Fruit fly (Drosophila melanogaster) whole organism, embryonic: ENCODE measurements around the gene ea.

Experiments used
- C15 ChIP-seq: fragments of 200-800 bp; sonication (Bioruptor generic); IDR thresholded peaks from 3 replicates; pipeline ENCODE4 v1.3.6; 2022; ENCODE audit warnings: missing biosample characterization, missing genetic modification characterization
- CG10147 ChIP-seq: fragments of 200-800 bp; sonication (Bioruptor generic); optimal IDR thresholded peaks from 2 replicates; lab custom pipeline; 2019; ENCODE audit warnings: missing biosample characterization, mild to moderate bottlenecking, missing genetic modification characterization, moderate library complexity
- CG10267 ChIP-seq: fragments of 200-800 bp; sonication (Bioruptor generic); optimal IDR thresholded peaks from 2 replicates; lab custom pipeline; 2018; ENCODE audit warnings: missing biosample characterization, mild to moderate bottlenecking, missing genetic modification characterization, moderate library complexity
- CG10366 ChIP-seq: fragments of 200-800 bp; sonication (Bioruptor generic); IDR thresholded peaks from 2 replicates; pipeline ENCODE4 v1.3.6; 2022; ENCODE audit warnings: missing biosample characterization, missing genetic modification characterization
- CG12071 ChIP-seq: fragments of 200-800 bp; sonication (Bioruptor generic); optimal IDR thresholded peaks from 3 replicates; lab custom pipeline; 2018; ENCODE audit warnings: missing biosample characterization, mild to moderate bottlenecking, missing genetic modification characterization
- CG12299 ChIP-seq: fragments of 200-800 bp; sonication (Bioruptor generic); optimal IDR thresholded peaks from 2 replicates; lab custom pipeline; 2018; ENCODE audit warnings: missing biosample characterization, mild to moderate bottlenecking, missing genetic modification characterization
- CG13296 ChIP-seq: fragments of 200-800 bp; sonication (Bioruptor generic); optimal IDR thresholded peaks from 3 replicates; lab custom pipeline; 2018; ENCODE audit warnings: missing biosample characterization, mild to moderate bottlenecking, missing genetic modification characterization
- CG14014 ChIP-seq: fragments of 200-800 bp; sonication (Bioruptor generic); IDR thresholded peaks from 2 replicates; pipeline ENCODE4 v1.3.6; 2022; ENCODE audit warnings: missing biosample characterization, missing genetic modification characterization
- CG14050 ChIP-seq: fragments of 200-800 bp; sonication (Bioruptor generic); IDR thresholded peaks from 3 replicates; pipeline ENCODE4 v1.3.6; 2022; ENCODE audit warnings: missing biosample characterization, missing genetic modification characterization
- CG14710 ChIP-seq: fragments of 200-800 bp; sonication (Bioruptor generic); optimal IDR thresholded peaks from 3 replicates; lab custom pipeline; 2019; ENCODE audit warnings: missing biosample characterization, mild to moderate bottlenecking, missing genetic modification characterization, moderate library complexity
- CG16815 ChIP-seq: fragments of 200-800 bp; sonication (Bioruptor generic); optimal IDR thresholded peaks from 3 replicates; lab custom pipeline; 2017; ENCODE audit warnings: missing biosample characterization, mild to moderate bottlenecking, missing genetic modification characterization
- CG2116 ChIP-seq: fragments of 200-800 bp; sonication (Bioruptor generic); optimal IDR thresholded peaks from 3 replicates; lab custom pipeline; 2018; ENCODE audit warnings: missing biosample characterization, mild to moderate bottlenecking, missing genetic modification characterization
- CG6683 ChIP-seq: fragments of 200-800 bp; sonication (Bioruptor generic); optimal IDR thresholded peaks from 2 replicates; lab custom pipeline; 2017; ENCODE audit warnings: missing biosample characterization, mild to moderate bottlenecking, missing genetic modification characterization, missing genetic modification reagents
- CG6765 ChIP-seq: fragments of 200-800 bp; sonication (Bioruptor generic); optimal IDR thresholded peaks from 3 replicates; lab custom pipeline; 2017; ENCODE audit warnings: missing biosample characterization, mild to moderate bottlenecking, missing genetic modification characterization
- CG6813 ChIP-seq: fragments of 200-800 bp; sonication (Bioruptor generic); optimal IDR thresholded peaks from 2 replicates; lab custom pipeline; 2017; ENCODE audit warnings: missing biosample characterization, missing genetic modification characterization, mild to moderate bottlenecking, moderate library complexity, missing genetic modification reagents
- CG7372 ChIP-seq: fragments of 200-800 bp; sonication (Bioruptor generic); IDR thresholded peaks from 2 replicates; pipeline ENCODE4 v1.3.6; 2022; ENCODE audit warnings: missing biosample characterization, missing genetic modification characterization
- CG7839 ChIP-seq: fragments of 200-800 bp; sonication (Bioruptor generic); optimal IDR thresholded peaks from 3 replicates; lab custom pipeline; 2018; ENCODE audit warnings: missing biosample characterization, mild to moderate bottlenecking, missing genetic modification characterization, moderate library complexity
- CG8281 ChIP-seq: fragments of 200-800 bp; sonication (Bioruptor generic); optimal IDR thresholded peaks from 2 replicates; lab custom pipeline; 2018; ENCODE audit warnings: missing biosample characterization, mild to moderate bottlenecking, missing genetic modification characterization, moderate library complexity
- CG9215 ChIP-seq: fragments of 200-800 bp; sonication (Bioruptor generic); IDR thresholded peaks from 2 replicates; pipeline ENCODE4 v1.3.6; 2022; ENCODE audit warnings: missing biosample characterization, missing genetic modification characterization
- D ChIP-seq, 2 experiments: fragments of 200-800 bp in 1 of 2; fragments of >200 bp in 1 of 2; sonication (Bioruptor generic) in 1 of 2; optimal IDR thresholded peaks; 2 replicates in 1 of 2; 3 replicates in 1 of 2; lab custom pipeline; 2017; ENCODE audit warnings: mild to moderate bottlenecking in 1 of 2, missing biosample characterization in 1 of 2, missing genetic modification characterization in 1 of 2, missing genetic modification reagents in 1 of 2
- Deaf1 ChIP-seq: fragments of 200-800 bp; optimal IDR thresholded peaks from 3 replicates; lab custom pipeline; 2019; ENCODE audit warnings: missing biosample characterization, mild to moderate bottlenecking, missing genetic modification characterization, moderate library complexity
- Ets65A ChIP-seq: fragments of 200-800 bp; sonication (Bioruptor generic); peaks from one replicate; lab custom pipeline; 2016; ENCODE audit warnings: missing biosample characterization, missing genetic modification characterization
- HLH4C ChIP-seq: fragments of 200-800 bp; sonication (Bioruptor generic); IDR thresholded peaks from 3 replicates; pipeline ENCODE4 v1.3.6; 2022; ENCODE audit warnings: missing biosample characterization, missing genetic modification characterization; ENCODE audit not compliant: partially characterized antibody
- Hsf ChIP-seq: fragments of 200-800 bp; sonication (Bioruptor generic); optimal IDR thresholded peaks from 3 replicates; lab custom pipeline; 2016; ENCODE audit warnings: missing biosample characterization, missing genetic modification characterization
- Kr ChIP-seq: fragments of 200-800 bp; sonication (Bioruptor generic); optimal IDR thresholded peaks from 2 replicates; lab custom pipeline; 2017; ENCODE audit warnings: missing biosample characterization, mild to moderate bottlenecking, missing genetic modification characterization
- Max ChIP-seq: fragments of 200-800 bp; sonication (Bioruptor generic); optimal IDR thresholded peaks from 2 replicates; lab custom pipeline; 2016; ENCODE audit warnings: missing biosample characterization, mild to moderate bottlenecking, missing genetic modification characterization
- Nf-YA ChIP-seq: fragments of 200-800 bp; sonication (Bioruptor generic); IDR thresholded peaks from 2 replicates; pipeline ENCODE4 v1.3.6; 2022; ENCODE audit warnings: missing biosample characterization, missing genetic modification characterization
- Oli ChIP-seq: fragments of 200-800 bp; sonication (Bioruptor generic); optimal IDR thresholded peaks from 2 replicates; lab custom pipeline; 2018; ENCODE audit warnings: missing biosample characterization, mild to moderate bottlenecking, missing genetic modification characterization, moderate library complexity
- PHDP ChIP-seq: fragments of 200-800 bp; sonication (Bioruptor generic); optimal IDR thresholded peaks from 3 replicates; lab custom pipeline; 2018; ENCODE audit warnings: missing biosample characterization, mild to moderate bottlenecking, missing genetic modification characterization, moderate library complexity
- Sox102F ChIP-seq: fragments of 200-800 bp; sonication (Bioruptor generic); optimal IDR thresholded peaks from 2 replicates; lab custom pipeline; 2018; ENCODE audit warnings: missing biosample characterization, mild to moderate bottlenecking, missing genetic modification characterization, moderate library complexity
- Tbp ChIP-seq: fragments of >200 bp; optimal IDR thresholded peaks from 2 replicates; lab custom pipeline; 2018; ENCODE audit warnings: missing biosample characterization, missing genetic modification characterization
- Trl ChIP-seq, 3 experiments: fragments of >200 bp in 2 of 3; fragments of 200-800 bp in 1 of 3; sonication (Bioruptor generic) in 1 of 3; optimal IDR thresholded peaks; 2 replicates in 1 of 3; 3 replicates in 2 of 3; lab custom pipeline; 2016 to 2017; ENCODE audit warnings: missing biosample characterization in 1 of 3, missing genetic modification characterization in 1 of 3
- ap ChIP-seq: fragments of 200-800 bp; sonication (Bioruptor generic); IDR thresholded peaks from 2 replicates; pipeline ENCODE4 v1.3.6; 2022; ENCODE audit warnings: missing biosample characterization, missing genetic modification characterization
- bab2 ChIP-seq: fragments of 200-800 bp; sonication (Bioruptor generic); optimal IDR thresholded peaks from 2 replicates; lab custom pipeline; 2016; ENCODE audit warnings: missing biosample characterization, missing genetic modification characterization
- cg ChIP-seq: fragments of 200-800 bp; sonication (Bioruptor generic); optimal IDR thresholded peaks from 3 replicates; lab custom pipeline; 2019; ENCODE audit warnings: missing biosample characterization, mild to moderate bottlenecking, missing genetic modification characterization, moderate library complexity
- ewg ChIP-seq: fragments of 200-800 bp; sonication (Bioruptor generic); optimal IDR thresholded peaks from 3 replicates; lab custom pipeline; 2017; ENCODE audit warnings: mild to moderate bottlenecking, missing biosample characterization, missing genetic modification reagents, missing genetic modification characterization
- fd96Cb ChIP-seq: fragments of 200-800 bp; sonication (Bioruptor generic); optimal IDR thresholded peaks from 2 replicates; lab custom pipeline; 2018; ENCODE audit warnings: missing biosample characterization, mild to moderate bottlenecking, missing genetic modification characterization, moderate library complexity
- mam ChIP-seq: fragments of 200-800 bp; sonication (Bioruptor generic); optimal IDR thresholded peaks from 3 replicates; lab custom pipeline; 2016; ENCODE audit warnings: missing biosample characterization, missing genetic modification characterization
- mld ChIP-seq: fragments of 200-800 bp; sonication (Bioruptor generic); IDR thresholded peaks from 3 replicates; pipeline ENCODE4 v1.3.6; 2022; ENCODE audit warnings: missing biosample characterization, missing genetic modification characterization; ENCODE audit not compliant: partially characterized antibody
- ro ChIP-seq: fragments of 200-800 bp; sonication (Bioruptor generic); IDR thresholded peaks from 2 replicates; pipeline ENCODE4 v1.3.6; 2022; ENCODE audit warnings: missing biosample characterization, missing genetic modification characterization
- schlank ChIP-seq: fragments of 200-800 bp; sonication (Bioruptor generic); optimal IDR thresholded peaks from 2 replicates; lab custom pipeline; 2018; ENCODE audit warnings: missing biosample characterization, mild to moderate bottlenecking, missing genetic modification characterization
- sens ChIP-seq: fragments of 200-800 bp; sonication (Bioruptor generic); peaks from one replicate; lab custom pipeline; 2016; ENCODE audit warnings: missing biosample characterization, missing genetic modification characterization
- sisA ChIP-seq: fragments of 200-800 bp; sonication (Bioruptor generic); IDR thresholded peaks from 2 replicates; pipeline ENCODE4 v1.3.6; 2022; ENCODE audit warnings: missing biosample characterization, missing genetic modification characterization
- slp2 ChIP-seq: fragments of 200-800 bp; sonication (Bioruptor generic); optimal IDR thresholded peaks from 2 replicates; lab custom pipeline; 2016; ENCODE audit warnings: missing biosample characterization, missing genetic modification characterization
- sob ChIP-seq: fragments of 200-800 bp; sonication (Bioruptor generic); IDR thresholded peaks from 2 replicates; pipeline ENCODE4 v1.3.6; 2022; ENCODE audit warnings: missing biosample characterization, missing genetic modification characterization
- wek ChIP-seq: fragments of 200-800 bp; sonication (Bioruptor generic); optimal IDR thresholded peaks from 3 replicates; lab custom pipeline; 2018; ENCODE audit warnings: missing biosample characterization, mild to moderate bottlenecking, missing genetic modification characterization, moderate library complexity
- zen ChIP-seq: fragments of 200-800 bp; sonication (Bioruptor generic); optimal IDR thresholded peaks from 3 replicates; lab custom pipeline; 2018; ENCODE audit warnings: missing biosample characterization, mild to moderate bottlenecking, missing genetic modification characterization, moderate library complexity
- zfh1 ChIP-seq: fragments of 200-800 bp; sonication (Bioruptor generic); IDR thresholded peaks from 3 replicates; pipeline ENCODE4 v1.3.6; 2022; ENCODE audit warnings: missing biosample characterization, missing genetic modification characterization

Gene ea

DNA sequence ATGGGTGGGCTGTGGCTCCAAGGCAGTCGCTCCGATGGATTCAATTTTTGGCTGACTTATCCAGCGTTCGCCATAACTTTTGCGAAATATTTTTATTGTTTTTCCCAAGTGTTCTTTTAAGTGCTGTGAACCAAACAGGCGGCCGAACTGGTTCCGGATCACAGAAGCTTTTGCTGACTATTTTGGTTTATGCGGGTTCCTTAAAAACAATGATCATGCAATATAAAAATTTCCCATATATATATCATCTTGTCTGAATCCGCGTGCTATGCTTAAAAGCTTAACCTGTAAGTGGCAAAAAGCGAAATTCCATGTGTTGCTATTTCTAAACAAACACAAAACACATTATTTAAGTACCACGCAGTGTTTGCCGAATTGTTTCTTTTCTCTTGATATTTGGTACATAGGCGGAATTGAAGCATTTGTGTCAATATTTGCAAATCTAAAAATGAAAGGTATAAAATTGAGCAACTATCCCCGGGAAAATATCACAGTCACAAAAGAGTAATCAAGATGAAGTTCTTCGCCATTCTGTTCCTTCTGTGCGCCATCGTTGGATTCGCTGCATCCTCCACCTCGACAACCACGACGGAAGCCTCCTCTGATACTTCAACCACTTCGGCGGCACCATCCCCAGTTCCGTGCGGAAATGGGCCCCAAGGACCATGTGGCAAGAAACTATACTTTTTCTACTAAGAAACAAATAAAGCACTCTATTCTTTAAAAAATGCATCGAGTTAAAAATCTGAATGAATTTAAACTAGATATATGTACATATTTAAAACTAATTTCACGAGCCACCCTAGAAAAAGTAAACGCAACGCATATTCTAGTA lies 8.4 kb upstream of the ea start, which contains the start of the genes CG6276 and CG44040 (continued):
- peak; percentile 6 for TF ChIP-seq schlank (tag; lab: Kevin White, UChicago)
- TF ChIP-seq CG14014 = peak; percentile 54; the same call in 1 of the 2 replicates
- TF ChIP-seq zfh1 (GFP tag; lab: Robert Waterston, UW) = no peak
- peak; percentile 56 for TF ChIP-seq CG12299 (tag; lab: Kevin White, UChicago)
- TF ChIP-seq bab2 (GFP tag; lab: Kevin White, UChicago) = peak; percentile 24
- TF ChIP-seq mam (GFP tag; lab: Kevin White, UChicago) = peak; percentile 26
- TF ChIP-seq CG2116 (GFP tag; lab: Kevin White, UChicago) = peak; percentile 24
- TF ChIP-seq fd96Cb (tag; lab: Kevin White, UChicago) = no peak
- TF ChIP-seq wek (GFP tag; lab: Kevin White, UChicago) = no peak
- TF ChIP-seq CG14710 (tag; lab: Kevin White, UChicago) = peak; percentile 32
- peak; percentile 92 for TF ChIP-seq Ets65A (GFP tag; lab: Kevin White, UChicago)
- no peak for TF ChIP-seq zen (tag; lab: Kevin White, UChicago)
- no peak for TF ChIP-seq ewg (GFP tag; lab: Kevin White, UChicago)
- TF ChIP-seq CG7839 = peak; percentile 54
- peak; percentile 21 for TF ChIP-seq CG12071 (GFP tag; lab: Kevin White, UChicago)
- TF ChIP-seq sob (GFP tag; lab: Robert Waterston, UW) = peak; percentile 56
- peak; percentile 36 for TF ChIP-seq CG6813 (GFP tag; lab: Kevin White, UChicago)
- TF ChIP-seq sisA (GFP tag; lab: Robert Waterston, UW) = no peak
- TF ChIP-seq C15 (GFP tag; lab: Robert Waterston, UW) = no peak
- TF ChIP-seq mld (GFP tag; lab: Robert Waterston, UW) = no peak
- no peak for TF ChIP-seq Trl (optimal IDR thresholded peaks at IDR 0.05; lab: Kevin White, UChicago)
- no peak for TF ChIP-seq Trl (GFP tag; optimal IDR thresholded peaks at IDR 0.05; lab: Kevin White, UChicago)
- TF ChIP-seq sens (GFP tag; lab: Kevin White, UChicago) = peak; percentile 88
- TF ChIP-seq cg (GFP tag; lab: Kevin White, UChicago) = no peak
- peak; percentile 35 for TF ChIP-seq Sox102F (GFP tag; lab: Kevin White, UChicago)
- peak; percentile 46; the same call in 1 of the 2 replicates for TF ChIP-seq CG9215 (GFP tag; lab: Robert Waterston, UW)
- peak; percentile 43 for TF ChIP-seq CG13296
- TF ChIP-seq Deaf1 (tag; lab: Kevin White, UChicago) = no peak
- TF ChIP-seq CG6765 (GFP tag; lab: Kevin White, UChicago) = peak; percentile 73
- no peak for TF ChIP-seq Nf-YA (GFP tag; lab: Robert Waterston, UW)
- TF ChIP-seq CG10267 (tag; lab: Kevin White, UChicago) = peak; percentile 13
- peak; percentile 33 for TF ChIP-seq Oli (tag; lab: Kevin White, UChicago)
- no peak for TF ChIP-seq CG16815 (GFP tag; lab: Kevin White, UChicago)
- peak; percentile 38 for TF ChIP-seq CG8281 (tag; lab: Kevin White, UChicago)
- TF ChIP-seq D (optimal IDR thresholded peaks at IDR 0.05; lab: Kevin White, UChicago) = no peak
- peak; percentile 12 for TF ChIP-seq D (GFP tag; optimal IDR thresholded peaks at IDR 0.05; lab: Kevin White, UChicago)
- TF ChIP-seq CG10366 (GFP tag; lab: Robert Waterston, UW) = no peak
- TF ChIP-seq Max (GFP tag; lab: Kevin White, UChicago) = peak; percentile 11
- TF ChIP-seq Kr (GFP tag; lab: Kevin White, UChicago) = no peak
- TF ChIP-seq slp2 (GFP tag; lab: Kevin White, UChicago) = no peak
- peak; percentile 0 for TF ChIP-seq CG6683
- TF ChIP-seq ro (GFP tag; lab: Robert Waterston, UW) = 0 out of 2 replicates have a peak, but pooled peaks have one; percentile 20
- TF ChIP-seq Tbp (GFP tag; lab: Kevin White, UChicago) = no peak
- TF ChIP-seq CG14050 (GFP tag; lab: Robert Waterston, UW) = 0 out of 3 replicates have a peak, but pooled peaks have one; percentile 30
- TF ChIP-seq HLH4C (GFP tag; lab: Robert Waterston, UW) = no peak
- TF ChIP-seq ap (GFP tag; lab: Robert Waterston, UW) = no peak
- TF ChIP-seq PHDP (tag; lab: Kevin White, UChicago) = peak; percentile 27
- peak; percentile 32 for TF ChIP-seq CG10147 (GFP tag; lab: Kevin White, UChicago)
- TF ChIP-seq Hsf (GFP tag; lab: Kevin White, UChicago) = peak; percentile 33
- no peak for TF ChIP-seq CG7372 (GFP tag; lab: Robert Waterston, UW)
